Worm (Caenorhabditis elegans): ENCODE results near the gene dhs-5.

DNA sequence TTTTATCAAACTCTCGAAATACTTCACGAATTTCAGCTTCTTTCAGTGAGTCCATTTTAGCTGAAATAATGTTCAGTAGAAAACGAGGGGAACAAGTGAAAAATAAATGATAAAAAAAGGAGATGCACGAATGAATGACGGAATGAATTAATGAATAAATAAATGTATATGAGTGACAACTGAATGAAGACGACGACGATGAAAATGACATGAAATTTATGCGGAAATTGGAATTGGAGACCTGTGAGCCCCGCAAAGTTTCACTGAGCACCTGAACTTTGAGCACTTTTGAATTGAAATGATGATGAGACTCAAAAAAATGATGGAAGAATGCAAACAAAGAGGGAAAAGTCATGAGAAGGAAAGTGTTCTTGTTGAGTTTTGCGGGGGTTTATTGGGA, 28.3 kb downstream of the dhs-5 start, which contains the start of gene cal-8:
- no peak for TF ChIP-seq ama-1 (optimal IDR thresholded peaks at IDR 0.05)
- no peak for TF ChIP-seq ceh-13 (GFP tag; optimal IDR thresholded peaks at IDR 0.05)
- TF ChIP-seq hmbx-1 (tag; optimal IDR thresholded peaks at IDR 0.05) = no peak
- TF ChIP-seq tbx-37 (GFP tag; conservative IDR thresholded peaks at IDR 0.05) = no peak
- no peak for TF ChIP-seq ets-7 (tag; optimal IDR thresholded peaks at IDR 0.05)
- TF ChIP-seq ceh-36 (tag; optimal IDR thresholded peaks at IDR 0.05) = no peak
- no peak for TF ChIP-seq flt-1 (GFP tag; IDR thresholded peaks at IDR 0.05)
- no peak for TF ChIP-seq B0310.2 (tag; optimal IDR thresholded peaks at IDR 0.05)
- no peak for TF ChIP-seq aly-1 (tag; optimal IDR thresholded peaks at IDR 0.05)
- no peak for TF ChIP-seq pes-1 (GFP tag; IDR thresholded peaks at IDR 0.05)
- TF ChIP-seq F13C5.2 (tag; optimal IDR thresholded peaks at IDR 0.05) = no peak
- TF ChIP-seq tra-4 (tag; optimal IDR thresholded peaks at IDR 0.05) = no peak

All from whole organism, early embryonic.